Fruit fly (Drosophila melanogaster): Measurements from ENCODE around the gene CG4860.
A peak's percentile ranks its signal among the peaks of the same experiment; 100 is the strongest.

Gene CG4860

dm6 chr3R:12221366-12221916, at the start of gene CG4860 (continued):
- TF ChIP-seq CG9932 (GFP tag; IDR thresholded peaks at IDR 0.05): peak; percentile 95
- no peak for TF ChIP-seq prd (optimal IDR thresholded peaks at IDR 0.05)
- peak; percentile 86 for TF ChIP-seq prd (GFP tag; IDR thresholded peaks at IDR 0.05)
- TF ChIP-seq gfzf (GFP tag; optimal IDR thresholded peaks at IDR 0.05): no peak
- TF ChIP-seq nerfin-2 (GFP tag; IDR thresholded peaks at IDR 0.05; ENCODE audit: partially characterized antibody): no peak
- peak; percentile 93 for TF ChIP-seq Hmr (GFP tag; optimal IDR thresholded peaks at IDR 0.05)
- TF ChIP-seq Hr3 (GFP tag; optimal IDR thresholded peaks at IDR 0.05): peak; percentile 81
- TF ChIP-seq pnt (GFP tag; optimal IDR thresholded peaks at IDR 0.05): peak; percentile 76
- peak; percentile 74 for TF ChIP-seq CG12071 (GFP tag; optimal IDR thresholded peaks at IDR 0.05)
- TF ChIP-seq MESR4 (GFP tag; optimal IDR thresholded peaks at IDR 0.05): peak; percentile 19
- TF ChIP-seq ERR (GFP tag; optimal IDR thresholded peaks at IDR 0.05): peak; percentile 44
- peak; percentile 83 for TF ChIP-seq CG17359 (tag; optimal IDR thresholded peaks at IDR 0.05)
- peak; percentile 89 for TF ChIP-seq E2f1 (GFP tag; IDR thresholded peaks at IDR 0.05)
- 0 out of 3 replicates have a peak, but pooled peaks have one; percentile 53 for TF ChIP-seq CG2199 (GFP tag; IDR thresholded peaks at IDR 0.05)
- TF ChIP-seq CoRest (tag; optimal IDR thresholded peaks at IDR 0.05): peak; percentile 91
- TF ChIP-seq CG11247 (GFP tag; IDR thresholded peaks at IDR 0.05): peak; percentile 88
- peak; percentile 81 for TF ChIP-seq tin (GFP tag; optimal IDR thresholded peaks at IDR 0.05)
- peak; percentile 86 for TF ChIP-seq fu2 (GFP tag; optimal IDR thresholded peaks at IDR 0.05)
- peak in 1 of 2 experiments; percentile 11 for TF ChIP-seq insv (GFP tag; optimal IDR thresholded peaks at IDR 0.05)
- TF ChIP-seq lbe (GFP tag; optimal IDR thresholded peaks at IDR 0.05): peak; percentile 85
- peak; percentile 81 for TF ChIP-seq Abd-B (GFP tag; optimal IDR thresholded peaks at IDR 0.05)
- peak; percentile 87 for TF ChIP-seq Antp (GFP tag; optimal IDR thresholded peaks at IDR 0.05)
- TF ChIP-seq Elba2 (GFP tag; optimal IDR thresholded peaks at IDR 0.05): no peak
- TF ChIP-seq Usf (GFP tag; optimal IDR thresholded peaks at IDR 0.05): peak; percentile 25
- TF ChIP-seq nmo (GFP tag; optimal IDR thresholded peaks at IDR 0.05): peak; percentile 89
- peak; percentile 86 for TF ChIP-seq maf-S (GFP tag; optimal IDR thresholded peaks at IDR 0.05)
- no peak for TF ChIP-seq Gsc (GFP tag; IDR thresholded peaks at IDR 0.05)
- TF ChIP-seq CG18011 (GFP tag; optimal IDR thresholded peaks at IDR 0.05): peak; percentile 79
- no peak for TF ChIP-seq Neu2 (GFP tag; optimal IDR thresholded peaks at IDR 0.05; ENCODE audit: borderline replicate concordance)
- peak; percentile 83 for TF ChIP-seq Ssrp (tag; optimal IDR thresholded peaks at IDR 0.05)
- peak; percentile 59 for TF ChIP-seq CG6254 (GFP tag; optimal IDR thresholded peaks at IDR 0.05)
- TF ChIP-seq zen2 (GFP tag; IDR thresholded peaks at IDR 0.05; ENCODE audit: partially characterized antibody): no peak
- peak; percentile 73 for TF ChIP-seq Rx (GFP tag; IDR thresholded peaks at IDR 0.05)
- peak; percentile 70 for TF ChIP-seq luna (GFP tag; optimal IDR thresholded peaks at IDR 0.05)
- no peak for TF ChIP-seq CG42726 (GFP tag; IDR thresholded peaks at IDR 0.05; ENCODE audit: partially characterized antibody)
- no peak for TF ChIP-seq CG6791 (GFP tag; IDR thresholded peaks at IDR 0.05; ENCODE audit: partially characterized antibody)
- TF ChIP-seq gt (GFP tag; IDR thresholded peaks at IDR 0.05): 0 out of 2 replicates have a peak, but pooled peaks have one; percentile 14
- no peak for TF ChIP-seq Asciz (GFP tag; optimal IDR thresholded peaks at IDR 0.05)
- peak; percentile 90 for TF ChIP-seq Hsf (GFP tag; optimal IDR thresholded peaks at IDR 0.05)
- peak; percentile 65 for TF ChIP-seq disco-r (GFP tag; optimal IDR thresholded peaks at IDR 0.05)
- peak; percentile 70 for TF ChIP-seq CG10267 (tag; optimal IDR thresholded peaks at IDR 0.05)
- no peak for TF ChIP-seq hbn (GFP tag; IDR thresholded peaks at IDR 0.05; ENCODE audit: partially characterized antibody)
- no peak for TF ChIP-seq pfk (GFP tag; optimal IDR thresholded peaks at IDR 0.05)
- peak; percentile 75 for TF ChIP-seq CG18764 (GFP tag; optimal IDR thresholded peaks at IDR 0.05)
- peak; percentile 34 for TF ChIP-seq Sry-δ (GFP tag; optimal IDR thresholded peaks at IDR 0.05)
- peak; percentile 90 for TF ChIP-seq lmd (GFP tag; IDR thresholded peaks at IDR 0.05)
- peak; percentile 86 for TF ChIP-seq HLH3B (GFP tag; IDR thresholded peaks at IDR 0.05)
- TF ChIP-seq ap (GFP tag; IDR thresholded peaks at IDR 0.05): peak; percentile 73
- TF ChIP-seq Atf-2 (GFP tag; optimal IDR thresholded peaks at IDR 0.05): peak; percentile 60
- TF ChIP-seq CG3847 (GFP tag; IDR thresholded peaks at IDR 0.05): peak; percentile 88

All from whole organism, embryonic.